Worm (Caenorhabditis elegans) whole organism, L3 larva: ENCODE measurements around the gene ZK1037.6.

Source experiments
- aly-2 ChIP-seq: fragments of 150-350 bp; optimal IDR thresholded peaks from 2 replicates; lab custom pipeline; 2014; ENCODE audit warnings: missing biosample characterization, missing genetic modification characterization
- daf-12 ChIP-seq: fragments of 150-350 bp; optimal IDR thresholded peaks from 2 replicates; lab custom pipeline; 2014; ENCODE audit warnings: missing biosample characterization, missing genetic modification reagents, missing genetic modification characterization
- egl-27 ChIP-seq: sonication (generic microtip); optimal IDR thresholded peaks from 4 replicates; lab custom pipeline; 2017; ENCODE audit warnings: missing biosample characterization, missing genetic modification reagents, missing genetic modification characterization
- nfya-1 ChIP-seq: sonication (generic microtip); optimal IDR thresholded peaks from 2 replicates; lab custom pipeline; 2017; ENCODE audit warnings: missing genetic modification characterization, mild to moderate bottlenecking, missing compliant biosample characterization, antibody characterized with exemption, moderate library complexity; ENCODE audit not compliant: insufficient read depth
- nhr-28 ChIP-seq: fragments of 150-350 bp; optimal IDR thresholded peaks from 2 replicates; lab custom pipeline; 2014; ENCODE audit warnings: missing biosample characterization, missing genetic modification characterization
- zag-1 ChIP-seq: fragments of 150-350 bp; optimal IDR thresholded peaks from 2 replicates; lab custom pipeline; 2014; ENCODE audit warnings: missing biosample characterization, missing genetic modification characterization

ce11 chrV:15341404-15341803, 13.8 kb upstream of the ZK1037.6 start, which contains the start of gene clec-229:
- TF ChIP-seq aly-2 (tag; lab: Kevin White, UChicago) (no peak), zag-1 (tag; lab: Kevin White, UChicago) (no peak), nfya-1 (no peak), egl-27 (tag; lab: Kevin White, UChicago) (no peak), nhr-28 (tag; lab: Kevin White, UChicago) (no peak), daf-12 (tag; lab: Kevin White, UChicago) (no peak)
